Fruit fly (Drosophila melanogaster): ENCODE results near the gene kmg.
A peak's percentile ranks its signal among the peaks of the same experiment; 100 is the strongest.

kmg gene

DNA sequence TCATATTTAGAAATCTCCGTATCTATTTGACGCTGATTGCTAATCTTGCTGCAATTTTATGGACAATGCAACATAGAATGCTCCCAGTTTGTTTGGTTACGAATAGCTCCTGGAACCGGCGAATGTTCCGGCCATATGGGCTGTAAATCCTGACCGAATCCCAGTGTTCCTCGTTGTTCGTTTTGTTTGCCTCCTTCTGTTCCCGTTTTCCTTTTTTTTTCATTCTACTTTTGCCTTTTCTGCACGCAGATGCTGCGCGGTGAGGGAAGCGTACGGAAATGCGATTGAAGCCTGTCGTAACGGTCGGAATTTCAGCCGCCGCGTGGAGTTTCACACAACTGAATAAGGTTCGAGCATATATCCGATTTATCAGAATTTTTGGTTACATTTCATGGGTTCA, 15.8 kb downstream of the kmg start, which contains the start of gene CG43925:
TSS of gene CG43925 (plus strand) at position 301 of the 400 bp plus-strand sequence.
- no peak for TF ChIP-seq CG8159 (tag; optimal IDR thresholded peaks at IDR 0.05)
- TF ChIP-seq fd96Ca (GFP tag; IDR thresholded peaks at IDR 0.05) = no peak
- TF ChIP-seq CG34367 (tag; optimal IDR thresholded peaks at IDR 0.05) = no peak
- TF ChIP-seq D1 (tag; optimal IDR thresholded peaks at IDR 0.05) = no peak
- no peak for TF ChIP-seq CG13204 (GFP tag; optimal IDR thresholded peaks at IDR 0.05)
- TF ChIP-seq rn (GFP tag; IDR thresholded peaks at IDR 0.05) = no peak
- no peak for TF ChIP-seq EcR (GFP tag; optimal IDR thresholded peaks at IDR 0.05)
- TF ChIP-seq CG14655 (GFP tag; optimal IDR thresholded peaks at IDR 0.05) = no peak
- TF ChIP-seq CG10348 (GFP tag; IDR thresholded peaks at IDR 0.05) = no peak

DNA sequence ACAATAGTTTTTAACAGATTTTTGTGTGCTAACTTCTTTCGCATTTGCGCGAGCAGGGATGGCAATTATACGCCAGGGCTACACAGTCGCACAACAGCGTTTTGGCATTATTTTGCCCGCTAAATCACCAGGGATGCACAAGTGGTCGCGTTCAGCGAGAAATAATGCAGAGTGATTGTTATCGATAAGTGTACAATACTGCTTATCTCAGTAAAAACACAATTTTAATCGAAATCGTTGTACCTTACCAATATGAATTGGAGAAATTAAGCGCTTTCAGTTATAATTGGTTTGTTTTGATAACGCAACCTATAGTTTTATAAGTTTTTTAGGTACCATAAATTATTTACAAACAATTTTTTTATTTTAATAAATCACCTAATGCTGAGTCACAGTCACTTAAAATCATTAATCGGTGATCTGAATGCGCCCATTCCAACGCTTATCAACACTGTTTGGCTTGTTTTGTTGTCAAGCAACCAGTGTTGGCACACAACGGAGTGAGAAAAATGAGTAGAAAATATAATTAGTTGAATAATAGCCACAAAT, 16.4 kb downstream of the kmg start, which contains the start of the genes Sfmbt and CG5439:
TSS of gene Sfmbt (minus strand) at position 85 of the 549 bp plus-strand sequence.
TSS of gene CG5439 (plus strand) at position 450 of the 549 bp plus-strand sequence.
- TF ChIP-seq CG8301 (tag; optimal IDR thresholded peaks at IDR 0.05) (no peak), Pif1B (GFP tag; optimal IDR thresholded peaks at IDR 0.05) (no peak), CG12605 (GFP tag; IDR thresholded peaks at IDR 0.05) (no peak), CG8159 (tag; optimal IDR thresholded peaks at IDR 0.05) (peak; percentile 62), EcR (GFP tag; optimal IDR thresholded peaks at IDR 0.05) (no peak), Pif1A (GFP tag; optimal IDR thresholded peaks at IDR 0.05) (no peak), rn (GFP tag; IDR thresholded peaks at IDR 0.05) (peak; percentile 39), fd96Ca (GFP tag; IDR thresholded peaks at IDR 0.05) (peak; percentile 66; the same call in 2 of the 3 replicates), CG32121 (GFP tag; IDR thresholded peaks at IDR 0.05) (0 out of 2 replicates have a peak, but pooled peaks have one; percentile 23), gl (tag; optimal IDR thresholded peaks at IDR 0.05) (no peak), CG14655 (GFP tag; optimal IDR thresholded peaks at IDR 0.05) (no peak), Ets98B (GFP tag; IDR thresholded peaks at IDR 0.05) (no peak), CG4496 (GFP tag; IDR thresholded peaks at IDR 0.05) (peak; percentile 43; the same call in 1 of the 3 replicates), CG10348 (GFP tag; IDR thresholded peaks at IDR 0.05) (no peak), CG9948 (tag; optimal IDR thresholded peaks at IDR 0.05) (peak; percentile 51), CG34367 (tag; optimal IDR thresholded peaks at IDR 0.05) (peak; percentile 8), Snoo (tag; optimal IDR thresholded peaks at IDR 0.05) (peak; percentile 71), D1 (tag; optimal IDR thresholded peaks at IDR 0.05) (no peak), CG17806 (tag; optimal IDR thresholded peaks at IDR 0.05) (peak; percentile 53), CG13204 (GFP tag; optimal IDR thresholded peaks at IDR 0.05) (no peak), CG15710 (tag; optimal IDR thresholded peaks at IDR 0.05) (peak; percentile 68)

DNA sequence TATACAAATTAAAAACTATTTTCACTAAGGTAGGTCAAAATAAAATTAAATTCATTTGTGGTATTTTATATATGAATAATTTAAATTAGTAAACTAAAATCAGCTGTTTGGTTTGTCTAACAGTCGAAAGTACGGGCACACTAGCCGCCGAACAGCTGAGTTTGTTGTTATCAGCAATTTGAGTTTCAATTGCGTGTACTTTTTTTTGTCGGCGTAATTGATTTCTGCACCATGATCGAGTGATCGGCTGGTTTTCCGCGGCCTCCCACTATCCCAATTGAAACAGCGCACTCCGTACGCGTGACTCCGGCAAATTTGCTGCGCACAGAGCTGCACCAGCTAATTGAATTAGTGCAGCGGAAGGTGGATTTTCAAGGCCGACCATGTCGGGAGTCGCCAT, 18.8 kb downstream of the kmg start, which contains the start of gene Alg7:
TSS of gene Alg7 (plus strand) at position 153 of the 400 bp plus-strand sequence.
- no peak for TF ChIP-seq CG4496 (GFP tag; IDR thresholded peaks at IDR 0.05)
- TF ChIP-seq CG14655 (GFP tag; optimal IDR thresholded peaks at IDR 0.05) = no peak
- no peak for TF ChIP-seq CG15710 (tag; optimal IDR thresholded peaks at IDR 0.05)
- no peak for TF ChIP-seq CG8301 (tag; optimal IDR thresholded peaks at IDR 0.05)
- no peak for TF ChIP-seq CG13204 (GFP tag; optimal IDR thresholded peaks at IDR 0.05)
- no peak for TF ChIP-seq gl (tag; optimal IDR thresholded peaks at IDR 0.05)
- TF ChIP-seq Pif1A (GFP tag; optimal IDR thresholded peaks at IDR 0.05) = no peak
- no peak for TF ChIP-seq EcR (GFP tag; optimal IDR thresholded peaks at IDR 0.05)
- no peak for TF ChIP-seq CG17806 (tag; optimal IDR thresholded peaks at IDR 0.05)
- TF ChIP-seq CG10348 (GFP tag; IDR thresholded peaks at IDR 0.05) = no peak
- no peak for TF ChIP-seq fd96Ca (GFP tag; IDR thresholded peaks at IDR 0.05)

DNA sequence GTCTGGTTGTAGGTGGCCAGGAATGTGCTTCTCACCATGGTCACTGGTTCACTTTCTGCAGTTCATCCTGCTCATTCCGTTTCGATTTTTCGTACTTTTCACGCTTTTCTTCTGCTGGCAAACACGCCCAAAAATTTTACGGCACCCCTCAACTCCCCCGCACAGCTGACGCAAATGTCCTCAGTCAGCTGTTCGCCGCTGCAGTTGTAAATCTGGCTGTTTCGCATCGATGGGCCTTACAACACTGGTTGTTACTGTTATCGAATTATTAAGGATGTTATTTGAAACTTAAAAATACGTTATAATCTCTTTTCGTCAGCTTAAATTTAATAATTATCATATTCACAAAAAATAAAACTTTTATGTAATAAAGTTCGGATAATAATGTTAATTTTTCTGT, 22.1 kb downstream of the kmg start, which contains the start of gene Mgat3:
TSS of gene Mgat3 (minus strand) at position 182 of the 400 bp plus-strand sequence.
- TF ChIP-seq CG8159 (tag; optimal IDR thresholded peaks at IDR 0.05) = no peak

DNA sequence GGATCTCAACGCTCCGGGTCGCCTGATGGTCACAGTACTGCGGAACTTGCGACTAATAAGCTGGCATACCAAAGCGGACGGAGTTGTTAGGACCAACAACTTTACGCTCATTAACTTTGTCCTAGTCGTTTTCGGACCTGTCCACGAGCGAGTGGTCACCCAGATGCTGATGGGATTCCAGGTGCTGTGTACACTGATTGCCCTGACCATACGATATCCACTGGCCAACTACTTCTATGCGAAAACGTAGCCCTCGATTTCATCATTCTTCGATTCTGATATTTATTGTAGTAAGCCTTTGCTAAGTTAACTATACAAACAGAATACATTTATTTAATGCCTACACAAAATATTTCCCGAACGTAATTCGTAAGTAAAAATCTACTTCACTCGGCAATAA, 22.8 kb downstream of the kmg start, which contains the start of gene Rsph1:
TSS of gene Rsph1 (plus strand) at position 301 of the 400 bp plus-strand sequence.
- no peak for TF ChIP-seq CG8159 (tag; optimal IDR thresholded peaks at IDR 0.05)
- no peak for TF ChIP-seq CG14655 (GFP tag; optimal IDR thresholded peaks at IDR 0.05)
- TF ChIP-seq rn (GFP tag; IDR thresholded peaks at IDR 0.05) = no peak
- TF ChIP-seq CG9948 (tag; optimal IDR thresholded peaks at IDR 0.05) = no peak
- no peak for TF ChIP-seq Snoo (tag; optimal IDR thresholded peaks at IDR 0.05)

DNA sequence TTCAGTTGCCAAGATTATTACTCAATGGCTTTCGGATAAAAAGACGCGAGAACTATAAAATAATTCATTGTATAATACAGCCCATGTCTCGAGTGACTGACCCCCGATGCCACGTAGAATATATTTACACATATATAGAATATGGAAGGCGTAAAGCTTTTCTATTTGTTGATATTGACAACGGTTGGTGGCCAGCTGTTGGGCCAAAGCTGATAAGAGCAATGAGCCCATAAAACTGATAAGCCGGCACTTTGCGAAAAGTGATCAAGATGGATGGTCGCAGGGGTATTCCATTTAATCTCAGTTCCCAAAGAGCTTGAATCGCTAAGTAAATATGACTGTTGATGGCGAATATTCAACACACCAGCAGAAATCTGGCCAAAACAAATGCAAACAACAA, 30.2 kb downstream of the kmg start:
- TF ChIP-seq EcR (GFP tag; optimal IDR thresholded peaks at IDR 0.05) (peak; percentile 91), CG8159 (tag; optimal IDR thresholded peaks at IDR 0.05) (no peak)

DNA sequence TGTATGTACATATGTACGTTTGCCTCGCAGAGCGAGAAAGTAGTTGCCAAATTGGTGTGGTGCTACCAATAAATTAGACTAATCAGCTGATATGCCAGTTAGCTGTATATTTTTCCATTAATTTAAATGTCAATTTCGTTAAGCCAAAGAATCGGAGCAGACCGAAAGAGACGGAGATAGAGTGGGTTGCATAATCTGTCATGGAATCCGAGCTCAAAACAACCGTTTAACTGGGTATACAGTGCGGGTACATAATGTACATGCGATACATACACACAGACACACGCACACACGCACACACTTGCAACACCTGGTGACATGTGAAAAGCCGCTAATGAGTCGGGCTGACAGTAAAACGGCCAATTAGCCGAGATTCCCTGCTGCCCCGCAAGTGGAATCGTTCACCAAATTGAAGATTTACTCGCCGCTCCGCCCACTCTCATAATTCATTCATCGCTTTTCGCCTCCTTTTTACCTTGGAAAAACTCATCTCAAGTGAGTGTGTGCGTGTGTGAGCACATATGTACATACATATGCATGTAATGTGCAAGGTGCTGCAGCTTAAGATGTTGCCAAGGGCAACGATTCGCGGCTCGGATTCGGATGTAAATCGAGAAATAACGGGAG, 30.8 kb downstream of the kmg start:
- TF ChIP-seq fd96Ca (GFP tag; IDR thresholded peaks at IDR 0.05) = no peak
- no peak for TF ChIP-seq D1 (tag; optimal IDR thresholded peaks at IDR 0.05)
- no peak for TF ChIP-seq Ets98B (GFP tag; IDR thresholded peaks at IDR 0.05)

Measured in whole organism, pupa.